Fruit fly (Drosophila melanogaster) whole organism, embryonic: Measurements from ENCODE around the gene CG15353.

Experiments used
- Adf1 ChIP-seq: fragments of 200-800 bp; sonication (Bioruptor generic); IDR thresholded peaks from 2 replicates; pipeline ENCODE4 v1.3.6; 2022; ENCODE audit warnings: missing biosample characterization, missing genetic modification characterization
- Atf6 ChIP-seq: fragments of 200-800 bp; sonication (Bioruptor generic); IDR thresholded peaks from 2 replicates; pipeline ENCODE4 v1.3.6; 2022; ENCODE audit warnings: missing biosample characterization, missing genetic modification characterization
- CG12391 ChIP-seq: fragments of 200-800 bp; sonication (Bioruptor generic); optimal IDR thresholded peaks from 3 replicates; lab custom pipeline; 2018; ENCODE audit warnings: missing biosample characterization, mild to moderate bottlenecking, missing genetic modification characterization, moderate library complexity
- CG13624 ChIP-seq: fragments of 200-800 bp; sonication (Bioruptor generic); optimal IDR thresholded peaks from 2 replicates; lab custom pipeline; 2016; ENCODE audit warnings: missing biosample characterization, missing genetic modification characterization
- CG13894 ChIP-seq: fragments of 200-800 bp; sonication (Bioruptor generic); optimal IDR thresholded peaks from 3 replicates; lab custom pipeline; 2018; ENCODE audit warnings: missing biosample characterization, mild to moderate bottlenecking, missing genetic modification characterization, moderate library complexity
- CG16863 ChIP-seq: fragments of 200-800 bp; sonication (Bioruptor generic); optimal IDR thresholded peaks from 3 replicates; lab custom pipeline; 2016; ENCODE audit warnings: missing biosample characterization, missing genetic modification characterization
- CG17568 ChIP-seq: fragments of 200-800 bp; sonication (Bioruptor generic); optimal IDR thresholded peaks from 2 replicates; lab custom pipeline; 2018; ENCODE audit warnings: missing biosample characterization, mild to moderate bottlenecking, missing genetic modification characterization, moderate library complexity
- CG17912 ChIP-seq: fragments of 200-800 bp; sonication (Bioruptor generic); optimal IDR thresholded peaks from 2 replicates; lab custom pipeline; 2018; ENCODE audit warnings: missing biosample characterization, mild to moderate bottlenecking, missing genetic modification characterization
- CG18476 ChIP-seq: fragments of 200-800 bp; sonication (Bioruptor generic); optimal IDR thresholded peaks from 2 replicates; lab custom pipeline; 2016; ENCODE audit warnings: missing biosample characterization, mild to moderate bottlenecking, missing genetic modification characterization
- CG2889 ChIP-seq: fragments of 200-800 bp; sonication (Bioruptor generic); IDR thresholded peaks from 3 replicates; pipeline ENCODE4 v1.3.6; 2022; ENCODE audit warnings: missing biosample characterization, missing genetic modification characterization
- CG30403 ChIP-seq: fragments of 200-800 bp; sonication (Bioruptor generic); optimal IDR thresholded peaks from 3 replicates; lab custom pipeline; 2016; ENCODE audit warnings: missing biosample characterization, missing genetic modification characterization
- CG4328 ChIP-seq: fragments of 200-800 bp; sonication (Bioruptor generic); optimal IDR thresholded peaks from 3 replicates; lab custom pipeline; 2017; ENCODE audit warnings: missing biosample characterization, missing genetic modification reagents, missing genetic modification characterization
- CG4404 ChIP-seq: fragments of 200-800 bp; sonication (Bioruptor generic); IDR thresholded peaks from 2 replicates; pipeline ENCODE4 v1.3.6; 2022; ENCODE audit warnings: missing biosample characterization, missing genetic modification characterization
- CG4707 ChIP-seq: fragments of 200-800 bp; sonication (Bioruptor generic); optimal IDR thresholded peaks from 2 replicates; lab custom pipeline; 2018; ENCODE audit warnings: missing biosample characterization, mild to moderate bottlenecking, missing genetic modification characterization, moderate library complexity
- CG7987 ChIP-seq: fragments of 200-800 bp; sonication (Bioruptor generic); optimal IDR thresholded peaks from 2 replicates; lab custom pipeline; 2018; ENCODE audit warnings: missing biosample characterization, mild to moderate bottlenecking, missing genetic modification characterization, moderate library complexity
- CG9797 ChIP-seq: fragments of 200-800 bp; sonication (Bioruptor generic); optimal IDR thresholded peaks from 3 replicates; lab custom pipeline; 2018; ENCODE audit warnings: missing biosample characterization, mild to moderate bottlenecking, missing genetic modification characterization
- CTCF ChIP-seq: fragments of 200-800 bp; sonication (Bioruptor generic); optimal IDR thresholded peaks from 2 replicates; lab custom pipeline; 2017; ENCODE audit warnings: missing biosample characterization, mild to moderate bottlenecking, missing genetic modification characterization, moderate library complexity
- HLH3B ChIP-seq: fragments of 200-800 bp; sonication (Bioruptor generic); IDR thresholded peaks from 2 replicates; pipeline ENCODE4 v1.3.6; 2022; ENCODE audit warnings: missing biosample characterization, missing genetic modification characterization
- HLH4C ChIP-seq: fragments of 200-800 bp; sonication (Bioruptor generic); IDR thresholded peaks from 3 replicates; pipeline ENCODE4 v1.3.6; 2022; ENCODE audit warnings: missing biosample characterization, missing genetic modification characterization; ENCODE audit not compliant: partially characterized antibody
- Neu2 ChIP-seq: fragments of 200-800 bp; sonication (Bioruptor generic); optimal IDR thresholded peaks from 3 replicates; lab custom pipeline; 2016; ENCODE audit warnings: missing biosample characterization, missing genetic modification characterization, borderline replicate concordance
- Oli ChIP-seq: fragments of 200-800 bp; sonication (Bioruptor generic); optimal IDR thresholded peaks from 2 replicates; lab custom pipeline; 2018; ENCODE audit warnings: missing biosample characterization, mild to moderate bottlenecking, missing genetic modification characterization, moderate library complexity
- Optix ChIP-seq: fragments of 200-800 bp; sonication (Bioruptor generic); IDR thresholded peaks from 3 replicates; pipeline ENCODE4 v1.3.6; 2022; ENCODE audit warnings: missing biosample characterization, missing genetic modification characterization
- Sin3A ChIP-seq: fragments of >200 bp; optimal IDR thresholded peaks from 2 replicates; lab custom pipeline; 2018
- Sox100B ChIP-seq: fragments of 200-800 bp; sonication (Bioruptor generic); optimal IDR thresholded peaks from 3 replicates; lab custom pipeline; 2018; ENCODE audit warnings: missing biosample characterization, mild to moderate bottlenecking, missing genetic modification characterization
- Trl ChIP-seq, 3 experiments: fragments of >200 bp in 2 of 3; fragments of 200-800 bp in 1 of 3; sonication (Bioruptor generic) in 1 of 3; optimal IDR thresholded peaks; 2 replicates in 1 of 3; 3 replicates in 2 of 3; lab custom pipeline; 2016 to 2017; ENCODE audit warnings: missing biosample characterization in 1 of 3, missing genetic modification characterization in 1 of 3
- Usf ChIP-seq: fragments of 200-800 bp; sonication (Bioruptor generic); optimal IDR thresholded peaks from 2 replicates; lab custom pipeline; 2017; ENCODE audit warnings: missing genotype, missing biosample characterization, missing genetic modification characterization
- Vsx1 ChIP-seq: fragments of 200-800 bp; sonication (Bioruptor generic); optimal IDR thresholded peaks from 2 replicates; lab custom pipeline; 2017; ENCODE audit warnings: missing biosample characterization, mild to moderate bottlenecking, missing genetic modification characterization, missing genetic modification reagents
- amos ChIP-seq: fragments of 200-800 bp; sonication (Bioruptor generic); IDR thresholded peaks from 2 replicates; pipeline ENCODE4 v1.3.6; 2022; ENCODE audit warnings: missing biosample characterization, missing genetic modification characterization; ENCODE audit not compliant: partially characterized antibody
- btn ChIP-seq: fragments of 200-800 bp; sonication (Bioruptor generic); optimal IDR thresholded peaks from 2 replicates; lab custom pipeline; 2016; ENCODE audit warnings: missing biosample characterization, missing genetic modification characterization
- chm ChIP-seq: fragments of 200-800 bp; sonication (Bioruptor generic); IDR thresholded peaks from 2 replicates; pipeline ENCODE4 v1.3.6; 2022; ENCODE audit warnings: missing biosample characterization, missing genetic modification characterization
- ci ChIP-seq: fragments of 200-800 bp; sonication (Bioruptor generic); IDR thresholded peaks from 3 replicates; pipeline ENCODE4 v1.3.6; 2022; ENCODE audit warnings: missing biosample characterization, missing genetic modification characterization
- crp ChIP-seq, 2 experiments: fragments of 200-800 bp; sonication (Bioruptor generic); optimal IDR thresholded peaks; 2 replicates in 1 of 2; 3 replicates in 1 of 2; lab custom pipeline; 2017; ENCODE audit warnings: missing biosample characterization in 2 of 2, missing genetic modification characterization in 2 of 2, mild to moderate bottlenecking in 1 of 2, moderate library complexity in 1 of 2
- dpn ChIP-seq, 2 experiments: fragments of 200-800 bp; sonication (Bioruptor generic); optimal IDR thresholded peaks; 3 replicates each; lab custom pipeline; 2016; ENCODE audit warnings: missing biosample characterization in 2 of 2, missing genetic modification characterization in 2 of 2
- dysf ChIP-seq: fragments of 200-800 bp; sonication (Bioruptor generic); IDR thresholded peaks from 3 replicates; pipeline ENCODE4 v1.3.6; 2022; ENCODE audit warnings: missing biosample characterization, missing genetic modification characterization
- jumu ChIP-seq: fragments of 200-800 bp; sonication (Bioruptor generic); optimal IDR thresholded peaks from 3 replicates; lab custom pipeline; 2016; ENCODE audit warnings: missing biosample characterization, missing genetic modification characterization
- klu ChIP-seq: fragments of 200-800 bp; sonication (Bioruptor generic); IDR thresholded peaks from 2 replicates; pipeline ENCODE4 v1.3.6; 2022; ENCODE audit warnings: missing biosample characterization, missing genetic modification characterization
- maf-S ChIP-seq: fragments of 200-800 bp; sonication (Bioruptor generic); optimal IDR thresholded peaks from 2 replicates; lab custom pipeline; 2016; ENCODE audit warnings: missing biosample characterization, missing genetic modification characterization
- nerfin-1 ChIP-seq: fragments of 200-800 bp; sonication (Bioruptor generic); optimal IDR thresholded peaks from 3 replicates; lab custom pipeline; 2019; ENCODE audit warnings: missing biosample characterization, mild to moderate bottlenecking, missing genetic modification characterization, moderate library complexity
- pfk ChIP-seq: fragments of 200-800 bp; sonication (Bioruptor generic); optimal IDR thresholded peaks from 2 replicates; lab custom pipeline; 2018; ENCODE audit warnings: missing biosample characterization, mild to moderate bottlenecking, missing genetic modification characterization, moderate library complexity
- phol ChIP-seq: fragments of 200-800 bp; sonication (Bioruptor generic); optimal IDR thresholded peaks from 3 replicates; lab custom pipeline; 2018; ENCODE audit warnings: missing biosample characterization, mild to moderate bottlenecking, missing genetic modification characterization, moderate library complexity
- pnt ChIP-seq: fragments of 200-800 bp; sonication (Bioruptor generic); optimal IDR thresholded peaks from 3 replicates; lab custom pipeline; 2016; ENCODE audit warnings: missing biosample characterization, missing genetic modification characterization
- psq ChIP-seq: fragments of 200-800 bp; sonication (Bioruptor generic); optimal IDR thresholded peaks from 2 replicates; lab custom pipeline; 2017; ENCODE audit warnings: missing biosample characterization, missing genetic modification characterization
- ranshi ChIP-seq: fragments of 200-800 bp; sonication (Bioruptor generic); IDR thresholded peaks from 2 replicates; pipeline ENCODE4 v1.3.6; 2022; ENCODE audit warnings: missing biosample characterization, missing genetic modification characterization
- rib ChIP-seq: fragments of 200-800 bp; sonication (Bioruptor generic); IDR thresholded peaks from 2 replicates; pipeline ENCODE4 v1.3.6; 2022; ENCODE audit warnings: missing biosample characterization, missing genetic modification characterization
- row ChIP-seq: fragments of 200-800 bp; sonication (Bioruptor generic); IDR thresholded peaks from 3 replicates; pipeline ENCODE4 v1.3.6; 2022; ENCODE audit warnings: missing biosample characterization, missing genetic modification characterization
- sug ChIP-seq: fragments of 200-800 bp; optimal IDR thresholded peaks from 2 replicates; lab custom pipeline; 2019; ENCODE audit warnings: missing biosample characterization, mild to moderate bottlenecking, missing genetic modification characterization, moderate library complexity
- tio ChIP-seq: fragments of 200-800 bp; sonication (Bioruptor generic); optimal IDR thresholded peaks from 2 replicates; lab custom pipeline; 2017; ENCODE audit warnings: missing biosample characterization, missing genetic modification characterization, inconsistent platforms
- tll ChIP-seq, 2 experiments: fragments of 200-800 bp in 1 of 2; fragments of >200 bp in 1 of 2; sonication (Bioruptor generic) in 1 of 2; optimal IDR thresholded peaks; 2 replicates each; lab custom pipeline; 2017 to 2019; ENCODE audit warnings: missing biosample characterization in 2 of 2, missing genetic modification characterization in 2 of 2, mild to moderate bottlenecking in 1 of 2, moderate library complexity in 1 of 2
- ttk ChIP-seq: fragments of 200-800 bp; sonication (Bioruptor generic); IDR thresholded peaks from 2 replicates; pipeline ENCODE4 v2.1.2; 2022; ENCODE audit warnings: missing biosample characterization, missing genetic modification characterization
- yki ChIP-seq: fragments of >200 bp; optimal IDR thresholded peaks from 3 replicates; lab custom pipeline; 2018
- z ChIP-seq: fragments of 200-800 bp; sonication (Bioruptor generic); IDR thresholded peaks from 3 replicates; pipeline ENCODE4 v1.3.6; 2022; ENCODE audit warnings: missing biosample characterization, missing genetic modification characterization

Gene CG15353

DNA sequence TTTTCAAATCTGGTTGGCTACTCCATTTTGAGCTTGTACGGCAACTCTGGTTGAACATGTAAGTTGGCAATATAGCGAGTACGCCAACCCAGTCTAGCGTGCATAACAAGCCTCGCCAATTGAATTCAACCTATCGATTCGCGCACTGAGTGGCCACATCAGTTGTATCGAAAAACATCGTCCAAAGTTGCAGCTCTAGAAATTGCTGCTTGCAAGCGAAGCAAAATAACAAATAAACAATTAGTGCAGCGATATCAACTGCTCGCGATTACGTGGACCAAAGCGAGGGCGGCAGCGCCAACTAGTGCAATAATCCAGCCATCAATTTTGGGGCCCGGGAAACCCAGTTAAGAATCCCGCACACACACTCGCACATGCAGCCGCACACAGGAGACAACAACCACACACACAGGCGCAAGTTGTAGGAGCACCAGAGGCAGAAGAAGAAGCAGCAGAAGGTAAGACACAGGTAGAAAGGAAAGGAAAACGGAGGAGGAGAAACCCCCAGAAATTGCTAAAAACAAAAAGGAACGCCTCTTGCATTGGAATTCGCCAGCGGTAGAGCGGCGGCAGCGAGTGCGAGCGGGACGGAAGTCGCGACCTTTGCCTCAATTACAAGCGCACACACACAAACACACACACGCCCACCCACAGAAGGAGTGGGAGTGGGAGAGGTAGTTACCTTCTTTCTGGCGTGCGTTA is 30.7 kb upstream of the CG15353 start (continued):
- TF ChIP-seq crp (GFP tag; optimal IDR thresholded peaks at IDR 0.05; lab: Kevin White, UChicago): peak in 1 of 2 experiments; percentile 58
- peak; percentile 56 for TF ChIP-seq CG13624
- TF ChIP-seq chm (GFP tag; lab: Robert Waterston, UW): no peak
- no peak for TF ChIP-seq Optix (GFP tag; lab: Robert Waterston, UW)
- TF ChIP-seq CTCF: peak; percentile 54
- peak; percentile 29; the same call in 1 of the 3 replicates for TF ChIP-seq ci (GFP tag; lab: Robert Waterston, UW)
- TF ChIP-seq CG18476 (GFP tag; lab: Kevin White, UChicago): no peak
- TF ChIP-seq Adf1 (GFP tag; lab: Robert Waterston, UW): no peak
- TF ChIP-seq CG16863 (GFP tag; lab: Kevin White, UChicago): no peak
- TF ChIP-seq yki (lab: Kevin White, UChicago): no peak
- peak; percentile 46 for TF ChIP-seq CG13894
- peak; percentile 94 for TF ChIP-seq Sin3A (lab: Kevin White, UChicago)
- TF ChIP-seq CG2889 (GFP tag; lab: Robert Waterston, UW): no peak
- no peak for TF ChIP-seq Usf (GFP tag; lab: Kevin White, UChicago)
- TF ChIP-seq btn: no peak
- no peak for TF ChIP-seq Trl (optimal IDR thresholded peaks at IDR 0.05; lab: Kevin White, UChicago)
- TF ChIP-seq Trl (GFP tag; optimal IDR thresholded peaks at IDR 0.05; lab: Kevin White, UChicago): peak; percentile 4
- no peak for TF ChIP-seq pnt (GFP tag; lab: Kevin White, UChicago)
- TF ChIP-seq CG4404 (GFP tag; lab: Robert Waterston, UW): no peak
- TF ChIP-seq CG9797 (GFP tag; lab: Kevin White, UChicago): peak; percentile 63
- TF ChIP-seq psq: no peak
- TF ChIP-seq tll (GFP tag; optimal IDR thresholded peaks at IDR 0.05; lab: Kevin White, UChicago): no peak
- TF ChIP-seq CG12391 (tag; lab: Kevin White, UChicago): peak; percentile 21
- TF ChIP-seq amos: peak; percentile 97
- TF ChIP-seq dysf (GFP tag; lab: Robert Waterston, UW): 0 out of 3 replicates have a peak, but pooled peaks have one; percentile 33
- TF ChIP-seq CG17568: no peak
- peak; percentile 47 for TF ChIP-seq CG30403
- TF ChIP-seq rib: no peak
- no peak for TF ChIP-seq CG4707 (GFP tag; lab: Kevin White, UChicago)
- TF ChIP-seq sug: peak; percentile 26
- peak; percentile 81 for TF ChIP-seq HLH4C
- no peak for TF ChIP-seq tio (GFP tag; lab: Kevin White, UChicago)
- TF ChIP-seq pfk (GFP tag; lab: Kevin White, UChicago): no peak
- no peak for TF ChIP-seq CG17912 (GFP tag; lab: Kevin White, UChicago)
- TF ChIP-seq klu: no peak
- TF ChIP-seq row (GFP tag; lab: Robert Waterston, UW): peak; percentile 35; the same call in 1 of the 3 replicates
- no peak for TF ChIP-seq Neu2 (GFP tag; lab: Kevin White, UChicago)
- no peak for TF ChIP-seq ranshi
- no peak for TF ChIP-seq Oli (tag; lab: Kevin White, UChicago)
- TF ChIP-seq CG4328 (GFP tag; lab: Kevin White, UChicago): no peak
- peak; percentile 62 for TF ChIP-seq phol (tag; lab: Kevin White, UChicago)
- TF ChIP-seq Atf6 (GFP tag; lab: Robert Waterston, UW): no peak
- peak; percentile 22 for TF ChIP-seq maf-S (GFP tag; lab: Kevin White, UChicago)
- no peak for TF ChIP-seq ttk
- no peak for TF ChIP-seq Vsx1 (GFP tag; lab: Kevin White, UChicago)
- peak; percentile 72 for TF ChIP-seq nerfin-1
- peak; percentile 15 for TF ChIP-seq CG7987 (GFP tag; lab: Kevin White, UChicago)
- TF ChIP-seq dpn (GFP tag; optimal IDR thresholded peaks at IDR 0.05; lab: Kevin White, UChicago): peak; percentile 13 to 38
- no peak for TF ChIP-seq Sox100B (GFP tag; lab: Kevin White, UChicago)
- TF ChIP-seq z (GFP tag; lab: Robert Waterston, UW): no peak
- TF ChIP-seq HLH3B (GFP tag; lab: Robert Waterston, UW): no peak
- TF ChIP-seq jumu: peak; percentile 26
